Worm (Caenorhabditis elegans) whole organism, L4 larva: ENCODE results near the gene prx-1.

ENCODE experiments used
- ctbp-1 ChIP-seq: fragments of 200-800 bp; sonication (Bioruptor generic); IDR thresholded peaks from 2 replicates; pipeline ENCODE4 v1.3.6; 2022; ENCODE audit warnings: missing genetic modification reagents, missing genetic modification characterization, missing compliant biosample characterization
- dmd-9 ChIP-seq: fragments of 200-800 bp; sonication (Bioruptor generic); IDR thresholded peaks from 2 replicates; pipeline ENCODE4 v1.3.6; 2022; ENCODE audit warnings: missing genetic modification reagents, missing genetic modification characterization, missing compliant biosample characterization
- hlh-30 ChIP-seq: sonication (generic microtip); optimal IDR thresholded peaks from 2 replicates; lab custom pipeline; 2017; ENCODE audit warnings: antibody characterized with exemption, mild to moderate bottlenecking, missing genetic modification characterization, missing compliant biosample characterization; ENCODE audit not compliant: insufficient read depth

DNA sequence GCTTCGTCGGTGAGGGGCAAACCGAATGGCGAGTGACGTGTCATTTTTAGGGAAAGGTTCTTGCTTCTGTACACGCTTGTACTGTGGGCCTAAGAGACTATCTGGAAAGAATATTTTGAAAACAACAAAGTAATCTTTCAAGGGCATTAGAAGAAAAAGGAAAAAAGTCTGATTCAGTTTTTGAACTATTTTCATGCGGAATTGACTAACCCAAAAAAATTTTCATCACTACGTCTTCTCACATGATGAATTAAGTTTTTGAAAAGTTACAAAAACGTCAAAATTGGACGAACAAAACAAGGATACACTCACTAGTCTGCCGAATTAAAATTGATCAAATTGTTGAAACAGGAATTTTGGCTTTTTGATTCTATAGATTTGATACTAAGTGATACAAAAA lies 6.6 kb downstream of the prx-1 start, which contains the start of gene C11H1.9:
- TF ChIP-seq ctbp-1 (GFP tag; lab: Robert Waterston, UW), result no peak
- no peak for TF ChIP-seq hlh-30 (tag; lab: Kevin White, UChicago)
- TF ChIP-seq dmd-9 (GFP tag; lab: Robert Waterston, UW), result no peak
